Worm (Caenorhabditis elegans) whole organism, L3 larva: ENCODE data around the gene K06A4.10.

ENCODE experiments used
- ceh-82 ChIP-seq: fragments of 150-350 bp; optimal IDR thresholded peaks from 2 replicates; lab custom pipeline; 2014; ENCODE audit warnings: missing biosample characterization, missing genetic modification characterization
- fkh-10 ChIP-seq: sonication (generic microtip); optimal IDR thresholded peaks from 2 replicates; lab custom pipeline; 2017; ENCODE audit warnings: missing biosample characterization, missing genetic modification reagents, missing genetic modification characterization
- hmg-11 ChIP-seq: sonication (generic microtip); optimal IDR thresholded peaks from 2 replicates; lab custom pipeline; 2016; ENCODE audit warnings: missing genetic modification characterization, missing compliant biosample characterization
- nhr-237 ChIP-seq: fragments of 150-350 bp; optimal IDR thresholded peaks from 2 replicates; lab custom pipeline; 2014; ENCODE audit warnings: missing biosample characterization, missing genetic modification characterization

DNA sequence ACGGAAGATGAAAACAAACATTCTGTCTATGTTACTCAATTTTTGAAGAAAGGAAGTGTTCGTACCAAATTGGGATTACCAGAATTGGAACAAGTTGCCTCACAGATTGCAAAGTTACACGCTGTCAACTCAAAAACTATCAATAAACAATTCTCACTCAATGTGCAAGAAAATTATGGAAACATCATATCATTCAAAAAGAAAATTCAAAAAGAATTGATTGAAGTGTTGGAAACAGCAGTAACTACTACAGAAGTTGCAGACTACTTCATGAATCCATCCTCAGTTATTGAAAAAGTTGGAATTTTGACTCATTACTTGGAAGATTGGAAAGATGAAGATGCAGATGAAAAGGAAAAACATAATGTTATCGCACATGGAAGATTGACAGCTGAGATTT is 38.4 kb upstream of the K06A4.10 start:
- no peak for TF ChIP-seq ceh-82
- TF ChIP-seq fkh-10 (GFP tag; lab: Kevin White, UChicago): no peak
- no peak for TF ChIP-seq hmg-11 (tag; lab: Kevin White, UChicago)
- TF ChIP-seq nhr-237 (tag; lab: Kevin White, UChicago): no peak
